Worm (Caenorhabditis elegans) whole organism, L4 larva: ENCODE measurements around the gene F09E5.11.

Source experiments
- F10B5.3 ChIP-seq: sonication (generic microtip); optimal IDR thresholded peaks from 2 replicates; lab custom pipeline; 2016; ENCODE audit warnings: mild to moderate bottlenecking, missing genetic modification characterization, missing compliant biosample characterization
- R02D3.7 ChIP-seq: fragments of 150-350 bp; sonication (generic microtip); optimal IDR thresholded peaks from 3 replicates; lab custom pipeline; 2014; ENCODE audit warnings: missing biosample characterization, missing genetic modification characterization
- T20F7.1 ChIP-seq: fragments of 200-800 bp; sonication (Bioruptor generic); optimal IDR thresholded peaks from 2 replicates; lab custom pipeline; 2018; ENCODE audit warnings: mild to moderate bottlenecking, missing genetic modification characterization, missing compliant biosample characterization
- Y48G9A.11 ChIP-seq: fragments of 200-800 bp; sonication (Bioruptor generic); IDR thresholded peaks from 2 replicates; pipeline ENCODE4 v1.3.6; 2022; ENCODE audit warnings: missing genetic modification reagents, missing genetic modification characterization, missing compliant biosample characterization
- Y5F2A.4 ChIP-seq: fragments of 200-800 bp; sonication (Bioruptor generic); optimal IDR thresholded peaks from 2 replicates; lab custom pipeline; 2018; ENCODE audit warnings: mild to moderate bottlenecking, missing genetic modification characterization, missing compliant biosample characterization
- aha-1 ChIP-seq: fragments of 150-350 bp; peaks from one replicate; lab custom pipeline; 2014; ENCODE audit warnings: missing biosample characterization, missing genetic modification characterization
- aly-2 ChIP-seq: sonication (generic microtip); optimal IDR thresholded peaks from 2 replicates; lab custom pipeline; 2018; ENCODE audit warnings: missing biosample characterization, missing genetic modification characterization
- ama-1 ChIP-seq: fragments of 150-350 bp; optimal IDR thresholded peaks from 2 replicates; lab custom pipeline; 2014; ENCODE audit warnings: inconsistent platforms, mixed read lengths
- ceh-28 ChIP-seq: fragments of 150-350 bp; optimal IDR thresholded peaks from 2 replicates; lab custom pipeline; 2014; ENCODE audit warnings: missing biosample characterization, missing genetic modification reagents, missing genetic modification characterization
- ceh-44 ChIP-seq: fragments of 200-800 bp; sonication (Bioruptor generic); IDR thresholded peaks from 2 replicates; pipeline ENCODE4 v1.3.6; 2022; ENCODE audit warnings: missing genetic modification reagents, missing genetic modification characterization, missing compliant biosample characterization
- ces-1 ChIP-seq: fragments of 150-350 bp; sonication (generic microtip); optimal IDR thresholded peaks from 4 replicates; lab custom pipeline; 2014; ENCODE audit warnings: missing biosample characterization, missing genetic modification reagents, missing genetic modification characterization
- cey-2 ChIP-seq: sonication (generic microtip); optimal IDR thresholded peaks from 3 replicates; lab custom pipeline; 2017; ENCODE audit warnings: missing genetic modification characterization, mild to moderate bottlenecking, missing compliant biosample characterization, antibody characterized with exemption, borderline replicate concordance; ENCODE audit not compliant: insufficient read depth
- daf-16 ChIP-seq, 3 experiments: sonication (generic microtip); optimal IDR thresholded peaks; 2 replicates each; lab custom pipeline; 2016 to 2017; ENCODE audit warnings: missing genetic modification characterization in 3 of 3, missing genetic modification reagents in 3 of 3, mild to moderate bottlenecking in 2 of 3, missing compliant biosample characterization in 2 of 3, missing biosample characterization in 1 of 3, moderate library complexity in 1 of 3
- daf-19 ChIP-seq: fragments of 200-800 bp; sonication (Bioruptor generic); conservative IDR thresholded peaks from 2 replicates; pipeline ENCODE4 v1.3.6; 2022; ENCODE audit warnings: missing genetic modification characterization, missing compliant biosample characterization
- daf-8 ChIP-seq: fragments of 200-800 bp; sonication (Bioruptor generic); IDR thresholded peaks from 2 replicates; pipeline ENCODE4 v1.3.6; 2022; ENCODE audit warnings: missing genetic modification characterization, missing compliant biosample characterization
- dmd-8 ChIP-seq: fragments of 200-800 bp; sonication (Bioruptor generic); IDR thresholded peaks from 2 replicates; pipeline ENCODE4 v1.3.6; 2022; ENCODE audit warnings: missing genetic modification characterization, missing compliant biosample characterization
- dmd-9 ChIP-seq: fragments of 200-800 bp; sonication (Bioruptor generic); IDR thresholded peaks from 2 replicates; pipeline ENCODE4 v1.3.6; 2022; ENCODE audit warnings: missing genetic modification reagents, missing genetic modification characterization, missing compliant biosample characterization
- dpl-1 ChIP-seq: fragments of 150-350 bp; optimal IDR thresholded peaks from 2 replicates; lab custom pipeline; 2014; ENCODE audit warnings: missing biosample characterization, missing genetic modification reagents, missing genetic modification characterization
- dve-1 ChIP-seq: sonication (generic microtip); optimal IDR thresholded peaks from 2 replicates; lab custom pipeline; 2017; ENCODE audit warnings: antibody characterized with exemption, mild to moderate bottlenecking, missing genetic modification characterization, missing compliant biosample characterization; ENCODE audit not compliant: insufficient read depth
- egl-43 ChIP-seq: fragments of 200-800 bp; sonication (Bioruptor generic); IDR thresholded peaks from 2 replicates; pipeline ENCODE4 v1.3.6; 2022; ENCODE audit warnings: missing genetic modification reagents, missing genetic modification characterization, missing compliant biosample characterization
- fkh-10 ChIP-seq: fragments of 150-350 bp; optimal IDR thresholded peaks from 2 replicates; lab custom pipeline; 2014; ENCODE audit warnings: missing biosample characterization, missing genetic modification reagents, missing genetic modification characterization
- fos-1 ChIP-seq: fragments of 150-350 bp; optimal IDR thresholded peaks from 2 replicates; lab custom pipeline; 2014; ENCODE audit warnings: missing biosample characterization, missing genetic modification characterization
- hlh-30 ChIP-seq: sonication (generic microtip); optimal IDR thresholded peaks from 2 replicates; lab custom pipeline; 2017; ENCODE audit warnings: antibody characterized with exemption, mild to moderate bottlenecking, missing genetic modification characterization, missing compliant biosample characterization; ENCODE audit not compliant: insufficient read depth
- lim-7 ChIP-seq: fragments of 200-800 bp; sonication (Bioruptor generic); IDR thresholded peaks from 2 replicates; pipeline ENCODE4 v1.3.6; 2022; ENCODE audit warnings: missing genetic modification characterization, missing compliant biosample characterization
- lin-38 ChIP-seq: fragments of 200-800 bp; sonication (Bioruptor generic); IDR thresholded peaks from 2 replicates; pipeline ENCODE4 v1.3.6; 2022; ENCODE audit warnings: missing genetic modification reagents, missing genetic modification characterization, missing compliant biosample characterization
- lin-39 ChIP-seq: fragments of 150-350 bp; optimal IDR thresholded peaks from 2 replicates; lab custom pipeline; 2014; ENCODE audit warnings: missing biosample characterization, missing genetic modification reagents, missing genetic modification characterization
- madf-5 ChIP-seq, 2 experiments: fragments of 200-800 bp; sonication (Bioruptor generic); IDR thresholded peaks; 2 replicates each; pipeline ENCODE4 v1.3.6; 2022; ENCODE audit warnings: missing compliant biosample characterization in 2 of 2, missing genetic modification characterization in 2 of 2
- madf-9 ChIP-seq: fragments of 200-800 bp; sonication (Bioruptor generic); conservative IDR thresholded peaks from 2 replicates; pipeline ENCODE4 v1.3.6; 2022; ENCODE audit warnings: missing genetic modification reagents, missing genetic modification characterization, missing compliant biosample characterization
- mdl-1 ChIP-seq, 2 experiments: fragments of 150-350 bp in 1 of 2; sonication (generic microtip) in 1 of 2; optimal IDR thresholded peaks; 2 replicates each; lab custom pipeline; 2014 to 2017; ENCODE audit warnings: missing biosample characterization in 2 of 2, missing genetic modification characterization in 2 of 2
- mep-1 ChIP-seq: fragments of 150-350 bp; sonication (generic microtip); optimal IDR thresholded peaks from 3 replicates; lab custom pipeline; 2014; ENCODE audit warnings: missing biosample characterization, missing genetic modification characterization
- mxl-2 ChIP-seq: fragments of 200-800 bp; sonication (Bioruptor generic); conservative IDR thresholded peaks from 2 replicates; pipeline ENCODE4 v1.3.6; 2022; ENCODE audit warnings: missing genetic modification reagents, missing genetic modification characterization, missing compliant biosample characterization
- mxl-3 ChIP-seq: fragments of 200-800 bp; sonication (Bioruptor generic); optimal IDR thresholded peaks from 2 replicates; lab custom pipeline; 2018; ENCODE audit warnings: mild to moderate bottlenecking, missing genetic modification characterization, missing compliant biosample characterization
- nhr-102 ChIP-seq: sonication (generic microtip); optimal IDR thresholded peaks from 2 replicates; lab custom pipeline; 2016; ENCODE audit warnings: mild to moderate bottlenecking, missing genetic modification characterization, moderate library complexity, missing compliant biosample characterization
- nhr-11 ChIP-seq: fragments of 150-350 bp; optimal IDR thresholded peaks from 2 replicates; lab custom pipeline; 2014; ENCODE audit warnings: missing biosample characterization, missing genetic modification characterization
- nhr-111 ChIP-seq: fragments of 200-800 bp; sonication (Bioruptor generic); optimal IDR thresholded peaks from 2 replicates; lab custom pipeline; 2018; ENCODE audit warnings: mild to moderate bottlenecking, missing genetic modification characterization, missing compliant biosample characterization
- nhr-237 ChIP-seq: sonication (generic microtip); optimal IDR thresholded peaks from 2 replicates; lab custom pipeline; 2017; ENCODE audit warnings: missing biosample characterization, missing genetic modification characterization
- nhr-76 ChIP-seq: fragments of 150-350 bp; optimal IDR thresholded peaks from 2 replicates; lab custom pipeline; 2014; ENCODE audit warnings: missing biosample characterization, missing genetic modification characterization
- pha-4 ChIP-seq, 2 experiments: fragments of 150-350 bp in 1 of 2; fragments of 200-800 bp in 1 of 2; sonication (Bioruptor generic) in 1 of 2; IDR thresholded peaks in 1 of 2; optimal IDR thresholded peaks in 1 of 2; 2 replicates each; pipeline versions ENCODE4 v1.3.6 to Lab custom; 2014 to 2022; ENCODE audit warnings: missing genetic modification characterization in 2 of 2, missing genetic modification reagents in 2 of 2, missing biosample characterization in 1 of 2, missing compliant biosample characterization in 1 of 2
- saeg-2 ChIP-seq: fragments of 200-800 bp; sonication (Bioruptor generic); IDR thresholded peaks from 2 replicates; pipeline ENCODE4 v1.3.6; 2022; ENCODE audit warnings: missing genetic modification reagents, missing genetic modification characterization, missing compliant biosample characterization
- sdz-12 ChIP-seq: fragments of 200-800 bp; sonication (Bioruptor generic); optimal IDR thresholded peaks from 2 replicates; lab custom pipeline; 2018; ENCODE audit warnings: mild to moderate bottlenecking, missing genetic modification characterization, missing compliant biosample characterization
- snpc-1.2 ChIP-seq: fragments of 200-800 bp; sonication (Bioruptor generic); IDR thresholded peaks from 2 replicates; pipeline ENCODE4 v1.3.6; 2022; ENCODE audit warnings: missing genetic modification reagents, missing genetic modification characterization, missing compliant biosample characterization
- snpc-4 ChIP-seq: fragments of 150-350 bp; optimal IDR thresholded peaks from 2 replicates; lab custom pipeline; 2014; ENCODE audit warnings: missing biosample characterization, missing genetic modification characterization
- spr-3 ChIP-seq: fragments of 200-800 bp; sonication (Bioruptor generic); optimal IDR thresholded peaks from 2 replicates; lab custom pipeline; 2018; ENCODE audit warnings: mild to moderate bottlenecking, missing genetic modification characterization, missing compliant biosample characterization
- tag-97 ChIP-seq: fragments of 200-800 bp; sonication (Bioruptor generic); IDR thresholded peaks from 2 replicates; pipeline ENCODE4 v1.3.6; 2022; ENCODE audit warnings: missing genetic modification characterization, missing compliant biosample characterization
- tra-1 ChIP-seq: fragments of 200-800 bp; sonication (Bioruptor generic); IDR thresholded peaks from 2 replicates; pipeline ENCODE4 v1.3.6; 2022; ENCODE audit warnings: missing genetic modification reagents, missing genetic modification characterization, missing compliant biosample characterization
- unc-130 ChIP-seq: sonication (generic microtip); optimal IDR thresholded peaks from 2 replicates; lab custom pipeline; 2016; ENCODE audit warnings: missing genetic modification reagents, missing genetic modification characterization, missing compliant biosample characterization
- vab-7 ChIP-seq: fragments of 200-800 bp; sonication (Bioruptor generic); IDR thresholded peaks from 2 replicates; pipeline ENCODE4 v1.3.6; 2022; ENCODE audit warnings: missing genetic modification reagents, missing genetic modification characterization, missing compliant biosample characterization
- zag-1 ChIP-seq: fragments of 150-350 bp; optimal IDR thresholded peaks from 2 replicates; lab custom pipeline; 2014; ENCODE audit warnings: missing biosample characterization, missing genetic modification characterization
- zfp-2 ChIP-seq: sonication (generic microtip); optimal IDR thresholded peaks from 2 replicates; lab custom pipeline; 2016; ENCODE audit warnings: mild to moderate bottlenecking, missing genetic modification characterization, missing compliant biosample characterization

F09E5.11 gene

DNA sequence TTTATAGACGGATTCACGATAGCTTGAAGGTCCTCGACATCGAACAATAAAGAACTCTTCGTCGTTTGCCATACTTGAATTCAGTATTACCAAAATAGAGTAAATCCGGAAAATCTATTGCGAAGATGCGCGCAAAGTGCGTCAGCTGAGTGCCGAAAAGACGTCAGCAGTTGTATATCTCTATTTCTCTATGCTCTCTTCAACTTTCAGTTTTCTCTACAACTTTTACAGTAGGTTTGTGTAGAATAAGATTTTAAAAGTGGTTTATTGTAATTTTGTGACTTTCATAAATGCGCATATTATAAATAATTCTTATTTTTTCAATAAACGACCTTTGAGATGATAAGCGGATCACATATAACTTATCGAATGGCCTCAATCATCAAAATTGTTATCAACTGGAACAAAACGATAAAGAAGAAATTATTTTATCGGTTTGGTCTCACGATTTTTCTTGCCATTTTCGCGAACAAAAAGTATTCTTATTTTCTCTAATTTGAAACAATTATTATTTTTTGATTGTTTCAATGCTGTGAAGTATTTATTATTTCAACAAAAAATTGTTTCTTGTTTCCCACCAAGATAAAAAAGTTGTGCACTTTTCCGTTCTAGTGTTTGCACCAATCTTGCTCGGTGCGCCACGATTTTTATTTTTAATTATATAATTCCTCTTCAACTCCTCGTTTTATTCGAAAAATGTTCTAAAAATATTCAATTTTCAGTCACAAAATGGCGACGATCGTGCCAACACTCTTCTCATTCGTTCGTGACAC, 15.5 kb upstream of the F09E5.11 start, which contains the start of the genes agt-2 and F09E5.3:
agt-2 (minus strand) TSS at position 553 of the 773 bp plus-strand sequence.
F09E5.3 (plus strand) TSS at position 723 of the 773 bp plus-strand sequence.
- TF ChIP-seq tag-97 (no peak), mxl-3 (GFP tag; lab: Kevin White, UChicago) (peak; percentile 62), lim-7 (no peak), ama-1 (lab: Kevin White, UChicago) (no peak), nhr-237 (no peak), R02D3.7 (tag; lab: Kevin White, UChicago) (no peak), mep-1 (peak; percentile 95), daf-8 (no peak), aha-1 (tag; lab: Kevin White, UChicago) (peak; percentile 86), tra-1 (GFP tag; lab: Robert Waterston, UW) (peak; percentile 47), saeg-2 (GFP tag; lab: Robert Waterston, UW) (no peak), lin-39 (tag; lab: Kevin White, UChicago) (no peak), fos-1 (tag; lab: Kevin White, UChicago) (no peak), unc-130 (GFP tag; lab: Kevin White, UChicago) (peak; percentile 27), lin-38 (GFP tag; lab: Robert Waterston, UW) (peak; percentile 86), vab-7 (GFP tag; lab: Robert Waterston, UW) (no peak), ces-1 (peak; percentile 32), snpc-4 (tag; lab: Kevin White, UChicago) (no peak), fkh-10 (peak; percentile 86), hlh-30 (tag; lab: Kevin White, UChicago) (peak; percentile 81), nhr-111 (GFP tag; lab: Kevin White, UChicago) (no peak), daf-16 (GFP tag; optimal IDR thresholded peaks at IDR 0.05; lab: Kevin White, UChicago) (peak in 1 of 2 experiments; percentile 19), daf-16 (tag; optimal IDR thresholded peaks at IDR 0.05; lab: Kevin White, UChicago) (peak; percentile 19), ceh-44 (GFP tag; lab: Robert Waterston, UW) (no peak), dmd-9 (GFP tag; lab: Robert Waterston, UW) (no peak), snpc-1.2 (no peak), mdl-1 (tag; optimal IDR thresholded peaks at IDR 0.05; lab: Kevin White, UChicago) (peak in 1 of 2 experiments; percentile 42), spr-3 (GFP tag; lab: Kevin White, UChicago) (peak; percentile 43), mxl-2 (no peak), zfp-2 (tag; lab: Kevin White, UChicago) (peak; percentile 23), daf-19 (GFP tag; lab: Robert Waterston, UW) (peak; percentile 79; the same call in 1 of the 2 replicates), egl-43 (no peak), pha-4 (GFP tag; IDR thresholded peaks at IDR 0.05; lab: Robert Waterston, UW) (peak; percentile 65), pha-4 (tag; optimal IDR thresholded peaks at IDR 0.05; lab: Kevin White, UChicago) (peak; percentile 15), dve-1 (tag; lab: Kevin White, UChicago) (peak; percentile 91), cey-2 (no peak), nhr-102 (tag; lab: Kevin White, UChicago) (peak; percentile 79), Y5F2A.4 (peak; percentile 9), dmd-8 (GFP tag; lab: Robert Waterston, UW) (no peak), aly-2 (tag; lab: Kevin White, UChicago) (no peak), ceh-28 (no peak), T20F7.1 (GFP tag; lab: Kevin White, UChicago) (peak; percentile 80), madf-5 (GFP tag; IDR thresholded peaks at IDR 0.05; lab: Robert Waterston, UW) (no peak), nhr-76 (tag; lab: Kevin White, UChicago) (no peak), zag-1 (no peak), madf-9 (GFP tag; lab: Robert Waterston, UW) (0 out of 2 replicates have a peak, but pooled peaks have one; percentile 17), nhr-11 (tag; lab: Kevin White, UChicago) (peak; percentile 89), sdz-12 (GFP tag; lab: Kevin White, UChicago) (no peak), Y48G9A.11 (no peak), dpl-1 (peak; percentile 87), F10B5.3 (peak; percentile 65)
